Fruit fly (Drosophila melanogaster): ENCODE measurements around the gene Lectin-galC1.

Gene Lectin-galC1

DNA sequence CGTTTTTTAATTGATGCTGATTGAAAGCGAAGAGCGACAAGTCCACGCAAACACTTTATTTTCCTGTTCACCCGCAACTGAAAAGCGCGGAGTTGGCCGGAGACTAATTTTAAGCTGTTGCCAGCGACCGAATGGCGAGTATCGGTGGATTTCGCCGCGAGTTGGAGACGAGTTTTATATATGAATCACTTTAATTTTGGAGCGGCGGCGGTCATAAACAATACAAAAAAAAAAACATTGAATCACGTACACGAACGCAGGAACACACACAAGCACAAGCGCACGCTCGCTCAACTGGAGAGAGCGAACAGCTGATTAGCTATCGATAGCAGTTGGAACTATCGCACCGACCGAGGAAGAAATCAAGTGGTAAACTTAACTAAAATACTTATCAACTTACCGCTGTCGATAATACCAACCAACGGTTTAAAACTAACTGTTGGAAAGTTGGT is 9.1 kb downstream of the Lectin-galC1 start, which contains the start of gene Pax (continued):
- TF ChIP-seq CG6654 (GFP tag; optimal IDR thresholded peaks at IDR 0.05) (no peak), hth (optimal IDR thresholded peaks at IDR 0.05) (no peak), CG6254 (GFP tag; optimal IDR thresholded peaks at IDR 0.05) (no peak), CG2202 (tag; optimal IDR thresholded peaks at IDR 0.05) (no peak), CG4820 (GFP tag; optimal IDR thresholded peaks at IDR 0.05) (no peak), emc (GFP tag; optimal IDR thresholded peaks at IDR 0.05) (no peak), NfI (GFP tag; optimal IDR thresholded peaks at IDR 0.05) (no peak), pho (GFP tag; optimal IDR thresholded peaks at IDR 0.05) (no peak), CG10209 (GFP tag; optimal IDR thresholded peaks at IDR 0.05) (no peak), slp2 (GFP tag; optimal IDR thresholded peaks at IDR 0.05) (no peak), MTF-1 (GFP tag; optimal IDR thresholded peaks at IDR 0.05; ENCODE audit: borderline replicate concordance) (no peak), Sry-β (GFP tag; optimal IDR thresholded peaks at IDR 0.05) (no peak), ci (GFP tag; IDR thresholded peaks at IDR 0.05) (no peak), CG16779 (GFP tag; IDR thresholded peaks at IDR 0.05) (no peak), sr (GFP tag; IDR thresholded peaks at IDR 0.05) (no peak), CG5953 (GFP tag; IDR thresholded peaks at IDR 0.05) (no peak), Mad (GFP tag; optimal IDR thresholded peaks at IDR 0.05) (no peak), CG31365 (tag; optimal IDR thresholded peaks at IDR 0.05) (peak; percentile 75), Gsc (GFP tag; IDR thresholded peaks at IDR 0.05) (no peak), sna (GFP tag; IDR thresholded peaks at IDR 0.05; ENCODE audit: partially characterized antibody) (peak; percentile 92), CG12104 (GFP tag; optimal IDR thresholded peaks at IDR 0.05) (no peak), Stat92E (GFP tag; optimal IDR thresholded peaks at IDR 0.05) (peak in 1 of 3 experiments; percentile 33), wek (GFP tag; optimal IDR thresholded peaks at IDR 0.05) (no peak), CG15479 (GFP tag; optimal IDR thresholded peaks at IDR 0.05) (no peak), CG14050 (GFP tag; IDR thresholded peaks at IDR 0.05) (no peak), Nf-YC (tag; optimal IDR thresholded peaks at IDR 0.05) (peak; percentile 72), Max (GFP tag; optimal IDR thresholded peaks at IDR 0.05) (no peak), chn (GFP tag; optimal IDR thresholded peaks at IDR 0.05) (no peak), seq (GFP tag; IDR thresholded peaks at IDR 0.05) (no peak), CG16863 (GFP tag; optimal IDR thresholded peaks at IDR 0.05) (no peak), Bgb (GFP tag; IDR thresholded peaks at IDR 0.05; ENCODE audit: partially characterized antibody) (peak; percentile 96), CG10431 (GFP tag; optimal IDR thresholded peaks at IDR 0.05) (no peak), NC2α (GFP tag; optimal IDR thresholded peaks at IDR 0.05) (no peak), cato (GFP tag; optimal IDR thresholded peaks at IDR 0.05; ENCODE audit: borderline replicate concordance) (no peak), Adf1 (GFP tag; IDR thresholded peaks at IDR 0.05) (no peak; the same call in 1 of the 2 replicates), Lpt (GFP tag; optimal IDR thresholded peaks at IDR 0.05) (no peak), BtbVII (GFP tag; optimal IDR thresholded peaks at IDR 0.05) (no peak), CG10462 (GFP tag; optimal IDR thresholded peaks at IDR 0.05) (no peak), E2f1 (GFP tag; IDR thresholded peaks at IDR 0.05) (no peak), caup (GFP tag; optimal IDR thresholded peaks at IDR 0.05; ENCODE audit: severe bottlenecking) (no peak), Deaf1 (tag; optimal IDR thresholded peaks at IDR 0.05) (no peak), CG42726 (GFP tag; IDR thresholded peaks at IDR 0.05; ENCODE audit: partially characterized antibody) (peak; percentile 98), CG30403 (GFP tag; optimal IDR thresholded peaks at IDR 0.05) (no peak), Hr39 (optimal IDR thresholded peaks at IDR 0.05) (no peak), ara (GFP tag; IDR thresholded peaks at IDR 0.05) (no peak), Antp (GFP tag; optimal IDR thresholded peaks at IDR 0.05) (no peak), CG12391 (tag; optimal IDR thresholded peaks at IDR 0.05) (no peak), Rfx (GFP tag; IDR thresholded peaks at IDR 0.05) (peak; percentile 22; the same call in 1 of the 2 replicates), esg (GFP tag; conservative IDR thresholded peaks at IDR 0.05) (no peak), Vsx1 (GFP tag; optimal IDR thresholded peaks at IDR 0.05) (no peak), Ravus (GFP tag; IDR thresholded peaks at IDR 0.05) (no peak), CG3065 (GFP tag; optimal IDR thresholded peaks at IDR 0.05) (no peak)

Data from whole organism, embryonic.